Worm (Caenorhabditis elegans) whole organism, L1 larva: Measurements from ENCODE around the gene T07E3.3.

ENCODE experiments used
- Y116A8C.19 ChIP-seq: sonication (generic microtip); optimal IDR thresholded peaks from 2 replicates; lab custom pipeline; 2016; ENCODE audit warnings: missing compliant biosample characterization, missing genetic modification characterization, borderline replicate concordance
- aly-2 ChIP-seq: fragments of 150-350 bp; optimal IDR thresholded peaks from 2 replicates; lab custom pipeline; 2014; ENCODE audit warnings: missing biosample characterization, missing genetic modification characterization
- efl-1 ChIP-seq, 4 experiments: fragments of 150-350 bp; optimal IDR thresholded peaks in 3 of 4; peaks in 1 of 4; 1 replicate in 1 of 4; 2 replicates in 3 of 4; lab custom pipeline; 2014; ENCODE audit warnings: missing biosample characterization in 2 of 4, missing genetic modification characterization in 2 of 4, missing genetic modification reagents in 2 of 4
- fkh-8 ChIP-seq: sonication (generic microtip); optimal IDR thresholded peaks from 2 replicates; lab custom pipeline; 2016; ENCODE audit warnings: mild to moderate bottlenecking, missing genetic modification characterization, missing compliant biosample characterization
- hlh-17 ChIP-seq: fragments of 200-800 bp; sonication (Bioruptor generic); optimal IDR thresholded peaks from 2 replicates; lab custom pipeline; 2018; ENCODE audit warnings: missing genetic modification characterization, mild to moderate bottlenecking, missing compliant biosample characterization, moderate library complexity, borderline replicate concordance
- irx-1 ChIP-seq: sonication (generic microtip); optimal IDR thresholded peaks from 2 replicates; lab custom pipeline; 2016; ENCODE audit warnings: missing genetic modification characterization, missing compliant biosample characterization
- lin-13 ChIP-seq: fragments of 150-350 bp; optimal IDR thresholded peaks from 2 replicates; lab custom pipeline; 2014; ENCODE audit warnings: missing biosample characterization, missing genetic modification reagents, missing genetic modification characterization
- lin-14 ChIP-seq: fragments of 200-800 bp; sonication (Bioruptor generic); optimal IDR thresholded peaks from 2 replicates; lab custom pipeline; 2018; ENCODE audit warnings: mild to moderate bottlenecking, missing genetic modification characterization, moderate library complexity, missing compliant biosample characterization
- lin-39 ChIP-seq: fragments of 150-350 bp; optimal IDR thresholded peaks from 2 replicates; lab custom pipeline; 2014; ENCODE audit warnings: missing biosample characterization, missing genetic modification reagents, missing genetic modification characterization
- lsy-2 ChIP-seq, 2 experiments: fragments of 150-350 bp; optimal IDR thresholded peaks; 2 replicates each; lab custom pipeline; 2014; ENCODE audit warnings: missing biosample characterization in 2 of 2, missing genetic modification characterization in 2 of 2
- mep-1 ChIP-seq: fragments of 150-350 bp; optimal IDR thresholded peaks from 2 replicates; lab custom pipeline; 2014; ENCODE audit warnings: missing biosample characterization, missing genetic modification characterization
- nhr-11 ChIP-seq: fragments of 150-350 bp; optimal IDR thresholded peaks from 2 replicates; lab custom pipeline; 2014; ENCODE audit warnings: missing biosample characterization, missing genetic modification characterization
- nhr-71 ChIP-seq: sonication (generic microtip); optimal IDR thresholded peaks from 2 replicates; lab custom pipeline; 2016; ENCODE audit warnings: mild to moderate bottlenecking, missing genetic modification characterization, moderate library complexity, missing compliant biosample characterization
- nhr-77 ChIP-seq: fragments of 150-350 bp; optimal IDR thresholded peaks from 2 replicates; lab custom pipeline; 2014; ENCODE audit warnings: missing biosample characterization, missing genetic modification characterization
- nhr-90 ChIP-seq: sonication (generic microtip); optimal IDR thresholded peaks from 2 replicates; lab custom pipeline; 2016; ENCODE audit warnings: mild to moderate bottlenecking, missing genetic modification characterization, missing compliant biosample characterization; ENCODE audit not compliant: poor library complexity
- pag-3 ChIP-seq: sonication (generic microtip); optimal IDR thresholded peaks from 2 replicates; lab custom pipeline; 2017; ENCODE audit warnings: missing genetic modification characterization, mild to moderate bottlenecking, missing compliant biosample characterization, antibody characterized with exemption, borderline replicate concordance; ENCODE audit not compliant: insufficient read depth
- pax-3 ChIP-seq: fragments of 200-800 bp; sonication (Bioruptor generic); optimal IDR thresholded peaks from 2 replicates; lab custom pipeline; 2018; ENCODE audit warnings: mild to moderate bottlenecking, missing genetic modification characterization, moderate library complexity, missing compliant biosample characterization
- pqm-1 ChIP-seq: sonication (generic microtip); optimal IDR thresholded peaks from 3 replicates; lab custom pipeline; 2017; ENCODE audit warnings: missing biosample characterization, missing genetic modification characterization
- rnt-1 ChIP-seq: sonication (generic microtip); optimal IDR thresholded peaks from 2 replicates; lab custom pipeline; 2016; ENCODE audit warnings: mild to moderate bottlenecking, missing genetic modification characterization, moderate library complexity, missing compliant biosample characterization
- skn-1 ChIP-seq: fragments of 150-350 bp; optimal IDR thresholded peaks from 2 replicates; lab custom pipeline; 2014; ENCODE audit warnings: missing biosample characterization, missing genetic modification characterization
- tbx-2 ChIP-seq: sonication (generic microtip); optimal IDR thresholded peaks from 2 replicates; lab custom pipeline; 2016; ENCODE audit warnings: missing genetic modification characterization, missing compliant biosample characterization
- unc-130 ChIP-seq: fragments of 150-350 bp; optimal IDR thresholded peaks from 2 replicates; lab custom pipeline; 2017; ENCODE audit warnings: missing biosample characterization, missing genetic modification characterization, inconsistent platforms
- unc-30 ChIP-seq: sonication (generic microtip); optimal IDR thresholded peaks from 2 replicates; lab custom pipeline; 2017; ENCODE audit warnings: missing biosample characterization, missing genetic modification characterization
- unc-62 ChIP-seq: fragments of 150-350 bp; optimal IDR thresholded peaks from 2 replicates; lab custom pipeline; 2014; ENCODE audit warnings: missing biosample characterization, missing genetic modification reagents, missing genetic modification characterization
- unc-86 ChIP-seq: sonication (generic microtip); optimal IDR thresholded peaks from 2 replicates; lab custom pipeline; 2016; ENCODE audit warnings: missing genetic modification characterization, missing compliant biosample characterization
- xbp-1 ChIP-seq: sonication (generic microtip); optimal IDR thresholded peaks from 2 replicates; lab custom pipeline; 2016; ENCODE audit warnings: missing genetic modification characterization, missing compliant biosample characterization
- zag-1 ChIP-seq: fragments of 150-350 bp; optimal IDR thresholded peaks from 2 replicates; lab custom pipeline; 2014; ENCODE audit warnings: missing biosample characterization, missing genetic modification characterization
- ztf-11 ChIP-seq, 2 experiments: sonication (generic microtip); optimal IDR thresholded peaks; 2 replicates each; lab custom pipeline; 2016 to 2017; ENCODE audit warnings: missing genetic modification characterization in 2 of 2, missing biosample characterization in 1 of 2, missing compliant biosample characterization in 1 of 2
- ztf-4 ChIP-seq: fragments of 150-350 bp; optimal IDR thresholded peaks from 2 replicates; lab custom pipeline; 2014; ENCODE audit warnings: missing biosample characterization, missing genetic modification characterization

Gene T07E3.3

ce11 chrIII:6898518-6898917 lies 5.2 kb upstream of the T07E3.3 start (continued):
- TF ChIP-seq pag-3 (tag; lab: Kevin White, UChicago) = no peak
- TF ChIP-seq mep-1 (tag; lab: Kevin White, UChicago) = peak; percentile 21

ce11 chrIII:6900609-6901008 lies 3.1 kb upstream of the T07E3.3 start:
- TF ChIP-seq aly-2 (tag; lab: Kevin White, UChicago) (peak; percentile 51), irx-1 (tag; lab: Kevin White, UChicago) (no peak), lin-39 (peak; percentile 26)

DNA sequence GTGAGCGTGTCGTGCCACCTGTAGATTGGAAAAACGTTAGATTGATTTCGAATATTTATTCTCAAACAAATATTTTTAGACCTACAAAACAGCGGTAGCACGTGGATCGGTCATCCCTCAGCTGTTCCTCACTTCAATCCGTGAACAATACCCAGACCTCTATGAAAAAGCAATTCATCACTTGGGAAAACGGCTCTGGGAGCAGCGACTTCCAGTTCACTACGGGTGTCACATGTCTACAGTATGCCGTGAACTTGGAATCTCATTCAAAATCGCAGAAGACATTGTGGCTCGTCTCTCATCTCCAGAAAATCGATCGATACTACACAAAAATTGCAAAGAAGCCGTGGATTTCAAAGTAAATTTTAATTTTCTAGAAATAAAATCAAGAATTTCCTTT lies 791 bp downstream of the T07E3.3 start:
- TF ChIP-seq lsy-2 (tag; optimal IDR thresholded peaks at IDR 0.05; lab: Kevin White, UChicago) = peak in 1 of 2 experiments; percentile 51
- TF ChIP-seq lin-14 (GFP tag; lab: Kevin White, UChicago) = peak; percentile 6
- no peak for TF ChIP-seq efl-1 (optimal IDR thresholded peaks at IDR 0.05; lab: Kevin White, UChicago)
- TF ChIP-seq efl-1 (GFP tag; optimal IDR thresholded peaks at IDR 0.05 in 1 of 2; lab: Kevin White, UChicago) = peak in 1 of 2 experiments; percentile 58
- no peak for TF ChIP-seq lin-13
- peak; percentile 52 for TF ChIP-seq rnt-1
- TF ChIP-seq, all 84 proteins: peak for 4

- TF ChIP-seq skn-1 (tag; lab: Kevin White, UChicago) = no peak
- no peak for TF ChIP-seq nhr-11 (tag; lab: Kevin White, UChicago)
- TF ChIP-seq unc-130 (tag; lab: Kevin White, UChicago) = peak; percentile 10
- no peak for TF ChIP-seq hlh-17
- TF ChIP-seq tbx-2 (tag; lab: Kevin White, UChicago) = no peak
Observed at ce11 chrIII:6906409-6906808, 2.7 kb downstream of the T07E3.3 start, which contains the start of gene T07E3.2. Gene T07E3.2 (plus strand): TSS chrIII:6906709.

DNA sequence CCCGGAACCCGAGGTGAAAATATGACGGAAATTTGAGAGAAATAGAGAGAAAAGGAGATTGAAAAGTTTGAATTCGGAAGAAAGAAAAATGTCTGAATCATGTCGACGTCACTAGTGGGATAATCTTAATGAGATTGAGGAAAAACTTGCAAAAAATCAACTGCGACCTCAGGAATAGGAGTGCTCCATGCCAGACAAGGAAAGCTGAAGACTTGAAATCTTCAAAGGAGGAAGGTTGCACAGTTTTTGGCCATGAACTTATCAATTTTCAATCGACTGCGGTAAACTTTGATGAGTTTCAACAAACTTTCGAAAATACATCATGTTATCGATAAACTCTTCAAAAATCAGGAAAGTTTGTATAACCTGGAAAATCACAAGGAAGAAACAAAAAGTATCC lies 8.7 kb downstream of the T07E3.3 start, which contains the start of gene pdf-1:
pdf-1 (minus strand) TSS at position 101 of the 400 bp plus-strand sequence.
- TF ChIP-seq unc-30 (tag; lab: Kevin White, UChicago) (no peak), lin-14 (GFP tag; lab: Kevin White, UChicago) (peak; percentile 2)
- TF ChIP-seq, all 84 proteins: peak for 1

- TF ChIP-seq nhr-71 (peak; percentile 3), lin-14 (GFP tag; lab: Kevin White, UChicago) (peak; percentile 62), xbp-1 (tag; lab: Kevin White, UChicago) (no peak), unc-86 (tag; lab: Kevin White, UChicago) (peak; percentile 6), ztf-4 (tag; lab: Kevin White, UChicago) (no peak), zag-1 (tag; lab: Kevin White, UChicago) (no peak)
- TF ChIP-seq, all 84 proteins: peak for 3
Observed at ce11 chrIII:6914840-6915239, 11.2 kb downstream of the T07E3.3 start.

- TF ChIP-seq nhr-77 (tag; lab: Kevin White, UChicago) (no peak), ztf-11 (tag; optimal IDR thresholded peaks at IDR 0.05; lab: Kevin White, UChicago) (no peak), unc-130 (tag; lab: Kevin White, UChicago) (no peak), Y116A8C.19 (no peak), fkh-8 (tag; lab: Kevin White, UChicago) (no peak), pqm-1 (tag; lab: Kevin White, UChicago) (no peak), nhr-11 (tag; lab: Kevin White, UChicago) (no peak), unc-62 (GFP tag; lab: Kevin White, UChicago) (no peak), nhr-90 (tag; lab: Kevin White, UChicago) (no peak), hlh-17 (no peak), pax-3 (tag; lab: Kevin White, UChicago) (no peak), rnt-1 (no peak)
Observed at ce11 chrIII:6928725-6929124, 25.0 kb downstream of the T07E3.3 start, which contains the start of gene flap-1. Gene flap-1 (minus strand): TSS chrIII:6928825.
